Worm (Caenorhabditis elegans) whole organism, L4 larva: ENCODE results near the gene dhs-5.

ENCODE experiments used
- F37D6.2 ChIP-seq: sonication (generic microtip); optimal IDR thresholded peaks from 2 replicates; lab custom pipeline; 2016; ENCODE audit warnings: mild to moderate bottlenecking, missing genetic modification characterization, missing compliant biosample characterization
- F44E2.7 ChIP-seq: fragments of 200-800 bp; sonication (Bioruptor generic); IDR thresholded peaks from 2 replicates; pipeline ENCODE4 v2.1.2; 2022; ENCODE audit warnings: missing genetic modification characterization, missing compliant biosample characterization
- lin-39 ChIP-seq: fragments of 150-350 bp; optimal IDR thresholded peaks from 2 replicates; lab custom pipeline; 2014; ENCODE audit warnings: missing biosample characterization, missing genetic modification reagents, missing genetic modification characterization
- nhr-25 ChIP-seq: sonication (generic microtip); optimal IDR thresholded peaks from 2 replicates; lab custom pipeline; 2017; ENCODE audit warnings: missing genetic modification characterization, mild to moderate bottlenecking, missing compliant biosample characterization, antibody characterized with exemption, moderate library complexity, borderline replicate concordance; ENCODE audit not compliant: insufficient read depth

ce11 chrII:5478318-5478717, 24.7 kb downstream of the dhs-5 start, which contains the start of gene F56D1.1:
- TF ChIP-seq lin-39 (no peak), nhr-25 (tag; lab: Kevin White, UChicago) (no peak), F44E2.7 (GFP tag; lab: Robert Waterston, UW) (no peak), F37D6.2 (tag; lab: Kevin White, UChicago) (no peak)
